Fruit fly (Drosophila melanogaster) whole organism, embryonic: Measurements from ENCODE around the gene Alp4.

Experiments used
- Ada2b ChIP-seq: fragments of 200-800 bp; sonication (Bioruptor generic); IDR thresholded peaks from 2 replicates; pipeline ENCODE4 v1.3.6; 2022; ENCODE audit warnings: missing biosample characterization, missing genetic modification characterization
- Atf6 ChIP-seq: fragments of 200-800 bp; sonication (Bioruptor generic); IDR thresholded peaks from 2 replicates; pipeline ENCODE4 v1.3.6; 2022; ENCODE audit warnings: missing biosample characterization, missing genetic modification characterization
- Bteb2 ChIP-seq: fragments of 200-800 bp; sonication (Bioruptor generic); optimal IDR thresholded peaks from 2 replicates; lab custom pipeline; 2016; ENCODE audit warnings: missing biosample characterization, missing genetic modification characterization
- CG10959 ChIP-seq: fragments of 200-800 bp; sonication (Bioruptor generic); IDR thresholded peaks from 2 replicates; pipeline ENCODE4 v1.3.6; 2022; ENCODE audit warnings: missing biosample characterization, missing genetic modification characterization
- CG12236 ChIP-seq: fragments of 200-800 bp; sonication (Bioruptor generic); optimal IDR thresholded peaks from 2 replicates; lab custom pipeline; 2016; ENCODE audit warnings: missing biosample characterization, missing genetic modification characterization
- CG13775 ChIP-seq: fragments of 200-800 bp; sonication (Bioruptor generic); optimal IDR thresholded peaks from 3 replicates; lab custom pipeline; 2017; ENCODE audit warnings: missing biosample characterization, mild to moderate bottlenecking, missing genetic modification characterization
- CG15601 ChIP-seq: fragments of 200-800 bp; sonication (Bioruptor generic); optimal IDR thresholded peaks from 3 replicates; lab custom pipeline; 2019; ENCODE audit warnings: missing biosample characterization, mild to moderate bottlenecking, missing genetic modification characterization, moderate library complexity
- CG17829 ChIP-seq: fragments of 200-800 bp; optimal IDR thresholded peaks from 2 replicates; lab custom pipeline; 2019; ENCODE audit warnings: missing biosample characterization, mild to moderate bottlenecking, missing genetic modification characterization, moderate library complexity
- CG31441 ChIP-seq: fragments of 200-800 bp; sonication (Bioruptor generic); IDR thresholded peaks from 2 replicates; pipeline ENCODE4 v1.3.6; 2022; ENCODE audit warnings: missing biosample characterization, missing genetic modification characterization
- CG4328 ChIP-seq: fragments of 200-800 bp; sonication (Bioruptor generic); optimal IDR thresholded peaks from 3 replicates; lab custom pipeline; 2017; ENCODE audit warnings: missing biosample characterization, missing genetic modification reagents, missing genetic modification characterization
- CG5953 ChIP-seq: fragments of 200-800 bp; sonication (Bioruptor generic); IDR thresholded peaks from 2 replicates; pipeline ENCODE4 v1.3.6; 2022; ENCODE audit warnings: missing biosample characterization, missing genetic modification characterization
- CG7963 ChIP-seq: fragments of 200-800 bp; sonication (Bioruptor generic); IDR thresholded peaks from 3 replicates; pipeline ENCODE4 v1.3.6; 2022; ENCODE audit warnings: missing biosample characterization, missing genetic modification characterization; ENCODE audit not compliant: partially characterized antibody
- CG8944 ChIP-seq: fragments of 200-800 bp; sonication (Bioruptor generic); optimal IDR thresholded peaks from 3 replicates; lab custom pipeline; 2016; ENCODE audit warnings: missing biosample characterization, missing genetic modification characterization
- CHES-1-like ChIP-seq: fragments of 200-800 bp; sonication (Bioruptor generic); optimal IDR thresholded peaks from 2 replicates; lab custom pipeline; 2016; ENCODE audit warnings: missing biosample characterization, missing genetic modification characterization
- Dad ChIP-seq: fragments of 200-800 bp; sonication (Bioruptor generic); optimal IDR thresholded peaks from 3 replicates; lab custom pipeline; 2016; ENCODE audit warnings: missing biosample characterization, missing genetic modification characterization
- Dip2 ChIP-seq: fragments of 200-800 bp; sonication (Bioruptor generic); IDR thresholded peaks from 2 replicates; pipeline ENCODE4 v1.3.6; 2022; ENCODE audit warnings: missing biosample characterization, missing genetic modification characterization
- Doc3 ChIP-seq: fragments of 200-800 bp; sonication (Bioruptor generic); IDR thresholded peaks from 3 replicates; pipeline ENCODE4 v1.3.6; 2022; ENCODE audit warnings: missing biosample characterization, missing genetic modification characterization; ENCODE audit not compliant: partially characterized antibody
- Hand ChIP-seq: fragments of 200-800 bp; sonication (Bioruptor generic); optimal IDR thresholded peaks from 2 replicates; lab custom pipeline; 2017; ENCODE audit warnings: mild to moderate bottlenecking, missing biosample characterization, missing genetic modification reagents, missing genetic modification characterization
- Hey ChIP-seq: fragments of 200-800 bp; sonication (Bioruptor generic); optimal IDR thresholded peaks from 3 replicates; lab custom pipeline; 2018; ENCODE audit warnings: missing biosample characterization, mild to moderate bottlenecking, missing genetic modification characterization
- HmgD ChIP-seq: fragments of 200-800 bp; sonication (Bioruptor generic); optimal IDR thresholded peaks from 3 replicates; lab custom pipeline; 2016; ENCODE audit warnings: missing biosample characterization, missing genetic modification characterization
- Hr51 ChIP-seq, 2 experiments: fragments of 200-800 bp; sonication (Bioruptor generic); optimal IDR thresholded peaks; 2 replicates in 1 of 2; 3 replicates in 1 of 2; lab custom pipeline; 2016 to 2018; ENCODE audit warnings: missing biosample characterization in 2 of 2, missing genetic modification characterization in 2 of 2, mild to moderate bottlenecking in 1 of 2, moderate library complexity in 1 of 2
- Myb ChIP-seq: fragments of 200-800 bp; sonication (Bioruptor generic); optimal IDR thresholded peaks from 2 replicates; lab custom pipeline; 2016; ENCODE audit warnings: missing biosample characterization, missing genetic modification characterization
- NfI ChIP-seq: fragments of 200-800 bp; sonication (Bioruptor generic); optimal IDR thresholded peaks from 3 replicates; lab custom pipeline; 2018; ENCODE audit warnings: missing biosample characterization, mild to moderate bottlenecking, missing genetic modification characterization, moderate library complexity
- PHDP ChIP-seq: fragments of 200-800 bp; sonication (Bioruptor generic); optimal IDR thresholded peaks from 3 replicates; lab custom pipeline; 2018; ENCODE audit warnings: missing biosample characterization, mild to moderate bottlenecking, missing genetic modification characterization, moderate library complexity
- Pdp1 ChIP-seq, 2 experiments: fragments of 200-800 bp; sonication (Bioruptor generic); optimal IDR thresholded peaks; 3 replicates each; lab custom pipeline; 2016; ENCODE audit warnings: missing biosample characterization in 2 of 2, missing genetic modification characterization in 2 of 2, mild to moderate bottlenecking in 1 of 2, moderate library complexity in 1 of 2
- abd-A ChIP-seq: fragments of 200-800 bp; sonication (Bioruptor generic); optimal IDR thresholded peaks from 3 replicates; lab custom pipeline; 2019; ENCODE audit warnings: missing biosample characterization, mild to moderate bottlenecking, missing genetic modification characterization, moderate library complexity
- ara ChIP-seq: fragments of 200-800 bp; sonication (Bioruptor generic); IDR thresholded peaks from 2 replicates; pipeline ENCODE4 v1.3.6; 2022; ENCODE audit warnings: missing biosample characterization, missing genetic modification characterization
- ase ChIP-seq: fragments of 200-800 bp; sonication (Bioruptor generic); IDR thresholded peaks from 3 replicates; pipeline ENCODE4 v1.3.6; 2022; ENCODE audit warnings: missing biosample characterization, missing genetic modification characterization
- bsh ChIP-seq, 2 experiments: fragments of 200-800 bp; sonication (Bioruptor generic); optimal IDR thresholded peaks; 2 replicates each; lab custom pipeline; 2017 to 2018; ENCODE audit warnings: mild to moderate bottlenecking in 2 of 2, missing biosample characterization in 2 of 2, missing genetic modification characterization in 2 of 2, moderate library complexity in 1 of 2
- dmrt11E ChIP-seq: fragments of 200-800 bp; sonication (Bioruptor generic); optimal IDR thresholded peaks from 3 replicates; lab custom pipeline; 2018; ENCODE audit warnings: missing biosample characterization, mild to moderate bottlenecking, missing genetic modification characterization, moderate library complexity
- emc ChIP-seq: fragments of 200-800 bp; sonication (Bioruptor generic); optimal IDR thresholded peaks from 2 replicates; lab custom pipeline; 2016; ENCODE audit warnings: missing biosample characterization, missing genetic modification characterization
- ftz-f1 ChIP-seq: fragments of 200-800 bp; sonication (Bioruptor generic); optimal IDR thresholded peaks from 2 replicates; lab custom pipeline; 2016; ENCODE audit warnings: missing biosample characterization, missing genetic modification characterization
- gce ChIP-seq: fragments of 200-800 bp; sonication (Bioruptor generic); IDR thresholded peaks from 3 replicates; pipeline ENCODE4 v1.3.6; 2022; ENCODE audit warnings: missing biosample characterization, missing genetic modification characterization
- grn ChIP-seq: fragments of 200-800 bp; sonication (Bioruptor generic); optimal IDR thresholded peaks from 3 replicates; lab custom pipeline; 2017; ENCODE audit warnings: missing biosample characterization, missing genetic modification characterization
- gro ChIP-seq: fragments of 200-800 bp; sonication (Bioruptor generic); optimal IDR thresholded peaks from 2 replicates; lab custom pipeline; 2016; ENCODE audit warnings: missing biosample characterization, missing genetic modification characterization
- hkb ChIP-seq, 2 experiments: fragments of 200-800 bp in 1 of 2; fragments of >200 bp in 1 of 2; sonication (Bioruptor generic) in 1 of 2; IDR thresholded peaks in 1 of 2; optimal IDR thresholded peaks in 1 of 2; 2 replicates each; pipeline versions ENCODE4 v1.3.6 to Lab custom; 2017 to 2022; ENCODE audit warnings: missing biosample characterization in 1 of 2, missing genetic modification characterization in 1 of 2
- hth ChIP-seq: fragments of >200 bp; optimal IDR thresholded peaks from 2 replicates; lab custom pipeline; 2017; ENCODE audit warnings: inconsistent platforms
- lilli ChIP-seq: fragments of 200-800 bp; sonication (Bioruptor generic); optimal IDR thresholded peaks from 3 replicates; lab custom pipeline; 2016; ENCODE audit warnings: missing biosample characterization, missing genetic modification characterization
- lov ChIP-seq, 2 experiments: fragments of 200-800 bp in 1 of 2; fragments of >200 bp in 1 of 2; sonication (Bioruptor generic) in 1 of 2; IDR thresholded peaks in 1 of 2; optimal IDR thresholded peaks in 1 of 2; 2 replicates in 1 of 2; 3 replicates in 1 of 2; pipeline versions ENCODE4 v1.3.6 to Lab custom; 2017 to 2022; ENCODE audit warnings: missing biosample characterization in 1 of 2, missing genetic modification characterization in 1 of 2
- maf-S ChIP-seq: fragments of 200-800 bp; sonication (Bioruptor generic); optimal IDR thresholded peaks from 2 replicates; lab custom pipeline; 2016; ENCODE audit warnings: missing biosample characterization, missing genetic modification characterization
- otp ChIP-seq: fragments of 200-800 bp; sonication (Bioruptor generic); IDR thresholded peaks from 3 replicates; pipeline ENCODE4, ENCODE4 v1.3.6; 2022; ENCODE audit warnings: missing biosample characterization, missing genetic modification characterization
- pfk ChIP-seq: fragments of 200-800 bp; sonication (Bioruptor generic); optimal IDR thresholded peaks from 2 replicates; lab custom pipeline; 2018; ENCODE audit warnings: missing biosample characterization, mild to moderate bottlenecking, missing genetic modification characterization, moderate library complexity
- pros ChIP-seq: fragments of 200-800 bp; sonication (Bioruptor generic); optimal IDR thresholded peaks from 3 replicates; lab custom pipeline; 2019; ENCODE audit warnings: missing biosample characterization, mild to moderate bottlenecking, missing genetic modification characterization, moderate library complexity
- ranshi ChIP-seq: fragments of 200-800 bp; sonication (Bioruptor generic); IDR thresholded peaks from 2 replicates; pipeline ENCODE4 v1.3.6; 2022; ENCODE audit warnings: missing biosample characterization, missing genetic modification characterization
- sens ChIP-seq: fragments of 200-800 bp; sonication (Bioruptor generic); peaks from one replicate; lab custom pipeline; 2016; ENCODE audit warnings: missing biosample characterization, missing genetic modification characterization
- slp2 ChIP-seq: fragments of 200-800 bp; sonication (Bioruptor generic); optimal IDR thresholded peaks from 2 replicates; lab custom pipeline; 2016; ENCODE audit warnings: missing biosample characterization, missing genetic modification characterization
- yki ChIP-seq: fragments of >200 bp; optimal IDR thresholded peaks from 3 replicates; lab custom pipeline; 2018
- zfh1 ChIP-seq: fragments of 200-800 bp; sonication (Bioruptor generic); IDR thresholded peaks from 3 replicates; pipeline ENCODE4 v1.3.6; 2022; ENCODE audit warnings: missing biosample characterization, missing genetic modification characterization

The Alp4 gene

DNA sequence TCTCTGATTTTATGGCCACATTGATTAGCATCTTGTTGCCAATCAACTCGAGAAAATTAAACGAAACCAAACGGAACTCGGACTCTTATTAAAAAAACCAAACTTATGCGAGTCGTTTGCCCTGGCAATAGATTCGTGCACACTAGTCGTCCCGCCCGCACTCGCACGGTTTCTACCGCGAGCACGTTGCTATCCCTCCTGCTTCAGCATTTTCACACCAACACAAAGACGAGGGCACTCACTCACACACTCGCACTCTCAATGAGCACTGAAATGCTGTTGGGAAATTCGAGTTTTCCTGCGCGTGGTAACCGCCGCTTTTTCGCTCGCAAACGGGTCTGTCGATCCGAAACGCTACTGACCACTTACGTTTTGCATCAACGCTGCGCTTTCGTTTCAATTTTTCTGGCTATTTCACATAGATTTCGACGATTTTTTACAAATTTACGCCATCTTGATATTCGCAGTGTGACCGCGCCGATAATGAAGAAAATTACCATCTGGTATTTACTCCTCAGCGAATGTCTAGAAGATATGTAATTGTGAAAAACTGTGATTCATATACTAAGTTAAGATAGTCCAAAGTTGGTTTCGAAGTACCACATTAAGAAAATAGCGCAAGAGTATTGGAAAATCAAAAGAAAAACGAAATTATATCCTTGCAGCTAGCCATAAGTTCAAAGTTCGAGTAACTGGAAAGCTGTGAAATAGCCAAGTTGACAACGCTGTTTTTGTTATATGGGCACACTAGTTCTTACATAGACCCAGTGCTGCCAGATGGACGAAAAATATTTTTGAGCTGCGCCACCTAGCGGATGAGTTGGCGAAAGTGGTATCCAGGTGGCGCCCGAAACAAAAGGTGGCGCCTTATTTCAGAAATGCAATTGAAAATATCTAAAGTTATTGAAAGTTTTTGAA is 12.2 kb downstream of the Alp4 start, which contains the start of gene dco (continued):
- TF ChIP-seq NfI (GFP tag; lab: Kevin White, UChicago) (peak; percentile 75), CG4328 (GFP tag; lab: Kevin White, UChicago) (peak; percentile 68), HmgD (GFP tag; lab: Kevin White, UChicago) (peak; percentile 22), slp2 (peak; percentile 65), bsh (GFP tag; optimal IDR thresholded peaks at IDR 0.05; lab: Kevin White, UChicago) (peak in 1 of 2 experiments; percentile 46), abd-A (tag; lab: Kevin White, UChicago) (peak; percentile 48), ase (GFP tag; lab: Robert Waterston, UW) (peak; percentile 72; the same call in 1 of the 3 replicates), Hand (GFP tag; lab: Kevin White, UChicago) (no peak), CHES-1-like (GFP tag; lab: Kevin White, UChicago) (no peak), CG12236 (GFP tag; lab: Kevin White, UChicago) (no peak), Myb (GFP tag; lab: Kevin White, UChicago) (peak; percentile 58), CG5953 (GFP tag; lab: Robert Waterston, UW) (peak; percentile 41; the same call in 1 of the 2 replicates), Doc3 (GFP tag; lab: Robert Waterston, UW) (no peak), ranshi (GFP tag; lab: Robert Waterston, UW) (peak; percentile 82), sens (GFP tag; lab: Kevin White, UChicago) (peak; percentile 84), CG13775 (no peak), Dip2 (GFP tag; lab: Robert Waterston, UW) (peak; percentile 88), hkb (optimal IDR thresholded peaks at IDR 0.05; lab: Kevin White, UChicago) (peak; percentile 90), hkb (GFP tag; IDR thresholded peaks at IDR 0.05; lab: Robert Waterston, UW) (peak; percentile 64), pros (GFP tag; lab: Kevin White, UChicago) (no peak), Hr51 (GFP tag; optimal IDR thresholded peaks at IDR 0.05; lab: Kevin White, UChicago) (peak; percentile 22 to 63), PHDP (tag; lab: Kevin White, UChicago) (peak; percentile 23), pfk (GFP tag; lab: Kevin White, UChicago) (no peak), maf-S (GFP tag; lab: Kevin White, UChicago) (no peak), CG31441 (GFP tag; lab: Robert Waterston, UW) (peak; percentile 58), yki (lab: Kevin White, UChicago) (peak; percentile 13), Hey (tag; lab: Kevin White, UChicago) (no peak), gro (GFP tag; lab: Kevin White, UChicago) (peak; percentile 63), dmrt11E (tag; lab: Kevin White, UChicago) (peak; percentile 40), Dad (GFP tag; lab: Kevin White, UChicago) (peak; percentile 76), Pdp1 (GFP tag; optimal IDR thresholded peaks at IDR 0.05; lab: Kevin White, UChicago) (peak; percentile 81 to 87), CG7963 (GFP tag; lab: Robert Waterston, UW) (no peak), hth (no peak), CG8944 (peak; percentile 93), otp (GFP tag; lab: Robert Waterston, UW) (no peak; the same call in 2 of the 3 replicates), CG10959 (GFP tag; lab: Robert Waterston, UW) (peak; percentile 82), CG15601 (tag; lab: Kevin White, UChicago) (no peak), ftz-f1 (GFP tag; lab: Kevin White, UChicago) (peak; percentile 21), gce (GFP tag; lab: Robert Waterston, UW) (peak; percentile 71; the same call in 1 of the 3 replicates), Bteb2 (GFP tag; lab: Kevin White, UChicago) (no peak), ara (GFP tag; lab: Robert Waterston, UW) (peak; percentile 71), Ada2b (GFP tag; lab: Robert Waterston, UW) (peak; percentile 75), CG17829 (peak; percentile 80), lov (optimal IDR thresholded peaks at IDR 0.05; lab: Kevin White, UChicago) (no peak), lov (GFP tag; IDR thresholded peaks at IDR 0.05; lab: Robert Waterston, UW) (peak; percentile 76; the same call in 2 of the 3 replicates), Atf6 (GFP tag; lab: Robert Waterston, UW) (peak; percentile 19; the same call in 1 of the 2 replicates), emc (peak; percentile 79), grn (GFP tag; lab: Kevin White, UChicago) (no peak), lilli (GFP tag; lab: Kevin White, UChicago) (peak; percentile 72), zfh1 (GFP tag; lab: Robert Waterston, UW) (peak; percentile 89)
